Fruit fly (Drosophila melanogaster) whole organism, larva: ENCODE measurements around the gene CG14273.

ENCODE experiments used
- noc ChIP-seq: fragments of 200-800 bp; sonication (Bioruptor generic); optimal IDR thresholded peaks from 3 replicates; lab custom pipeline; 2019; ENCODE audit warnings: missing biosample characterization, mild to moderate bottlenecking, missing genetic modification characterization, moderate library complexity

Gene CG14273

DNA sequence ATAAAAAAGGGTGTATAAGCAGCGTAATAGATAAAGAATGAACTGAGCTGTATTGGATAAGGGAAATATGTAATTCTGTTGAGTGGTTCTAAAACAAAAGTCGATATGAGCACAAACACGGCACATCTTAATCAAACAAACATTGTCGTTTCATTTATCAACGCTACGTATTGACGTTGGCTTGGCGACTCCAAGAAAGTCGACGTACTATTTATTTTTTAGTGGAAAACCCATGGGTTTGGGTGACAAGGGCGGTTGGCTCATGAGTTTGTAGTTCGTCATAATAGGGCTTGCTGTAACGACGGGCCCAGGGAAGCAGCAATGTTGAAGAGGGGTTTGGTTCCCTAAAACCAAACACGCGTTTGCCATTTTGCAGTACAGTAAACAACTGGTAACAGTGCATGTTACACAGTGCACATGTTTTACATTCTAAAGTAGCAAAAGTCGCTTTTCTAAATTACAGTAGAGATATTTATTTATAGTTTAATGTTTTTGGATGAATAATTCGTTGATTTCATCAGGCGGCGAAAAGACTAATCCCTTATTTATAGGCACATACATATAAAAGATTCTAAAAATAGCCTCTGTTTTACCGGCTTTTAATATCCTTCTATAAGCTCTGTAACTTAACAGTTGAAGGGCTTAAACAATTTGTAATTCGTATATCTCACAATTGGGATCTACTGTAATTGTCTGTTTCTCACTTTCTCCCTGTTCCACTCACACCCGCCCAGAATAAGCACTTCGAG, 18.9 kb downstream of the CG14273 start:
- no peak for TF ChIP-seq noc (tag; lab: Kevin White, UChicago)

DNA sequence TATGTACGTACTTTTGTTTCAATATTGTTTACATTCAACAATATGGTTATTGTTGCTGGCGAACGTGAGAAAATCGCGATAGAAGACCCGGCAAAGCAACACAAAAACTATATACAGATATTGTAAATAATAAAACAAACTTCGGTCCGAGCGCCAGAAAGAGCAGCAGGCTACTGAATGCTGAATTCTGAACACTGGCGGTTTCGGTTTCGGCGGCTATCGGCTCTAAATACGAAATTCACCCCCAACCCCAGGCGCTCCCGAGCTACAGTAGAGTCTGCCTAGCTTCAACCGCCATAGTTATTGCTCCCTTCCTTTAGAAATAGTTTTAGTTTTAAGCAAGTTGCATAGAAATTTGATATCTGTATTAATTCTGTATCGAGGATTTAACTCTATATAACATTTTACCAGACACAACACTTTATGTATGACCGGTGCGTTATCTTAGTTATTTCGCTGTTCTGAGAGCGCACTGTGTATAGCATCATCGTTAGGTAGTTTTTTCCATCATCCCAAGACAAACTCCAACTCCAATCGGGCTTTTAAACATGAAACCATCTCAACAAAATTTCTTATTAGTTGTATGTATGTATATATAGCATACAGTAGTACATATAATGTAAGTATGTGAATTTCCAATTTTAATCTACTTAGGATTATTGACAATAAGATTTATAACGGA, 19.9 kb downstream of the CG14273 start, which contains the start of gene CG7627:
CG7627 (minus strand) TSS at position 197 of the 682 bp plus-strand sequence.
- peak; percentile 88 for TF ChIP-seq noc (tag; lab: Kevin White, UChicago)

DNA sequence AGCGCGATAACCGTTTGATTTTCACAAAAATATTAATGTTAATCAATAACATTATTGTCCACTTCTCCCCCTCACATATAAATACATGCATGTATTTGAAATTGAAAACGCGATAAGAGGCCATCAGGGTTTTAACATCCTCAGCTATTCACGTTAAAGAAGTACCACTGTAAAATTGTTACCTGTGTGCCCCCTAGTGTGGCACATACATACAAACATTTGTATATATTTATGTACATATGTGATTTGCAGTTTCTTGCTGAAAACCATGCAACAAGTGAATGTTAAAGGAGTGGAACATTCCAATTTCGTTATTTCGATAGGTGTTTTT, 20.4 kb downstream of the CG14273 start:
- no peak for TF ChIP-seq noc (tag; lab: Kevin White, UChicago)

DNA sequence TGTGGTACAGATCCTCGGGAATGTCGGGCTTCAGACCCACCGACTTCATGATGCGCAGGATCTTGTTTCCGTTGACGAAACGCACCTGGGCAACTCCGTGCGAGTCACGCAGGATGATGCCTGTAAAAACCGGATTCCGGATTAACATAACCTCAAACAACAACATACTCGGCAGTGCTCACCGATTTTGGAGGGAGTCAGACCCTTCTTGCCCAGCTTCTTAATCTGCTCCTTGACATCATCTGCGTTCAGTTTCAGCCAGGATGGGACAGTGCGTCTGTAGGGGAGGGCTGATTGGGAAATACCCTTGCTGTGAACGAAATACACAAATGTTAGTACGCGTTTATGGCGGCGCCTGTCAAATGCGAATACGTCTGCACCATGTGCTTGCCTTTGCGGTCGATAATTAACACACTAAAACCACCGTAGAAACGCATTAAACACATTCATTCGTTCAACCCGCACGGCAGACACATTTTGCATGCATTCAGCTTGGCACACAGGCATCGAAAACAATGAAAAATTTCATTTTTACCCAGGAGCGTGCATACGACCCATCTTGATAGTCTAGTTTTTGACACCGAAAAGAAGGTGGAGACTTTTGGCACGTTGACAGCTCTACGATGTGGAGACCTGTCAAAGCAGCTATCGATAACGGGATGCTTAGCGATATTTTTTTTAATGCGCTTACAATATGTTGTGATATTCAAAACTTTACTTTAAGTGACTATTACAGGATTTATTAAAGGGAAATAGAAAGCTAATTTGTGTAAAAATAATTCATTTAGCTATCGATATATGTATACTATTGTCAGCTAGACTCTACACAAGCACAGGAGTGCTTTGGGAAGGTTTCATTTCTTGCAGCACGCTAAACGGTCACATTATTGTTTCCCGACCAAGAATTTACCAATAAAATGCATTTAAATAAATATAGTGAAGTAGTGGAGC, 21.8 kb downstream of the CG14273 start, which contains the start of the genes RpS13 and CSN8:
RpS13 (minus strand) TSS at position 657 of the 951 bp plus-strand sequence.
CSN8 (plus strand) TSS at position 850 of the 951 bp plus-strand sequence.
- peak; percentile 31 for TF ChIP-seq noc (tag; lab: Kevin White, UChicago)

DNA sequence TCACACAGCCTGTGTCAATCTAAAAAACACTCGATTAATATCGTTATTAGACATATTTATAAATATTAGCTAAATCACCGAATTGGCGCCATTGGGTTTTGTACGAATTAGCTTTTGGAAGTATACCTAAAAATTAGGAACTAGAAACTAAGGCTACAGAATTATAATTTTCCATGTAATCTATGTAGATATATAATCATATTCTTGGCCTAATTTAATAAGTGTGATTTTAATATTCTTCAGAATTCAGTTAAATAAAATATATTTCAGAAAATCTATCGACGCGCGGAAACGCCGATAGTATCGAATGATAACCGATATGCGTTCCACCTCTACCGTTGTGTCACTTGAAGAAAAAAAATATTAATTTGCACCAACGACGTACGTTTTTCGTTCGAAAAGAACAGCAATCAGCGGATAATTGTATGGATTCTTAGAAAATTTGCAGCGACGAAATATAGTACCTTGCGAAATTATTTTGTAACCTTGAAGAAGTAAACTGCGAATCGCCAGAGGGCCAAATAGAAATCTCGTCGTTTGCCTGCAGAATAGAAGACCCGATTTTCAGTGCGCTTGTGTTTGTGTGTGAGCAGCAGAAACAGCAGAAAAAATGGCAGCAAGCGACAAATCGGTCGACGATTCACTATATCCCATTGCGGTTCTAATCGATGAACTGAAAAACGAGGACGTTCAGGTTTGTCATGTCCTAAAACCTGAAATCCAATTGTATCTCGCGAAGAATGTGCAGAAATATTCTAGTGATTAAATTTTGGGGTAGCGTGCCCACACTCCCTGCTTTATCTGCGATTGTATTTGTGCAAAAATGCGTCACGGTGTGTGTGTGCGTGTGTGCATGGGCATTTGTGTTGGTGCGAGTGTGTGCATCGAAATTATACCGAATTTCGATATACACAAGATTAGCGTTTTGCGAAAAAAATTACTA, 23.5 kb downstream of the CG14273 start, which contains the start of gene Pp2A-29B:
Pp2A-29B (plus strand) TSS at position 338 of the 943 bp plus-strand sequence.
- no peak for TF ChIP-seq noc (tag; lab: Kevin White, UChicago)

DNA sequence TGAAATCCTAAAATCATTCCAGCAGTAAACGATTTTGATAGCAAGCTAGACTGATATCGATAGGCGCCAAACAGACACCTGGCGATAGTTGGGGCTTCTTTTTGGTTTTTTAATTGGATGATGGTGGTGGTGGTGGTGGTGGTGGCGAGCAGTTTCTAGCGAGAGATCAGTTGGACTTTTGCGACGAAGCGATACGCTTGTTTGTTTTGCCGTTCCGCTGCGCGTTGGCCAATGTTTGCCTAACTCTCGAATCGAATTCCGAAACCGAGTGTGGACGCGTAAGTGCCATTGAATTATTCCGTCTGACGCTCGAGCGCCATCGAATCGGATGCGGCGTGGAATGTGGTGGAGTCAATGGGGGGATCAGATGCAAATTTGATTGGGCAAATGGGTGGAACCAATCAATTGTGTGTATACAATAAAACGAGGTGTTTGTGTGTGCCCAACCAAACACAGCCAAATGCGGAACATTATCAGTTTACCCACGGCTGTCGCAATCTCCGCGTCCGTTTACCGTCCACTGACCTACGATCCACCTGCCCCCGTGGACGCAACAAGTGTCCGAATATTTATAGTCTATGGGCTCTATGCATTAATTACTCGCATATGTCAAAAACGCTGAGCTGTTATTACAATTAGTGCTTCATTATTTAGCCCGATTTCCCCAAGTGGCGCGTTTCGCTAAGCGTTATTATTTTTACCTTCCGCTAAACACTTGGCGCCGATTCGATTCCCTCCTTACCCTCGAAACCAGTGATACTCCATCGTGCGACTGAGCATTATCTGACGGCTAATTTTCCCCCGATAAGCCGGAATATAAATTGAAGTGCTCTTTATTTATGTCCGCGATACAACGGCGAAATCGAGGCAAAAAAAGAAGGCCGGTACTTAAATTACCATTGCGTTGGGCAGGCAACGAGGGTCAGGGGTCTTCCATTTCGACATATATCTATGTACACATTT, 28.1 kb downstream of the CG14273 start, which contains the start of gene CG17292:
CG17292 (plus strand) TSS at position 91 of the 963 bp plus-strand sequence.
- peak; percentile 70 for TF ChIP-seq noc (tag; lab: Kevin White, UChicago)

DNA sequence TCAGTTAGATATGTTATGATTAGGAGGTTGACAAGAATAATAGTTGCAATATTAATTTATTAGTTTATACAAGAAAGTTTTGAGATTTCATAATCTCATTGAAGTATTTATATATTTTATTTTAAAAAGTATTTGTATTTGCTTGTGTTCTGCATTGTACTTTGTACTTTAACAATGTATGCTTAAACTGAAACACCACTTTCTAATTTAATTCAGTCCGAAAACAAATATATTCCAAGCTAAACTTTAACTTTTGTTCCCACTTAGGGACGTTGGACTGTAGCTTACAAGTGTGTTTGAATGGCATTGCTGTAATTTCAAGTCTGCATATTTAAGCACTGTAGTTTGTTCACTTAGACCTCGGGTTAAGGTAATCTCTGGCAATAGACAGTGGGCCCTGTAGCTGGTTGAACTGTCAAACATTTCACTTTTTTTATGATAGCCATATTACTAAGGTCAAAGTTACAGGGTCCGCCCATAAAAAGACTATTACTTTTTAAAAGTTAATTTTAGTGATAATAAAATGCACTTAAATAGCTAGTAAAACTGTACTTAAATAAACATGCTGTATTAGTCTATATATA, 29.0 kb downstream of the CG14273 start:
- TF ChIP-seq noc (tag; lab: Kevin White, UChicago): no peak

DNA sequence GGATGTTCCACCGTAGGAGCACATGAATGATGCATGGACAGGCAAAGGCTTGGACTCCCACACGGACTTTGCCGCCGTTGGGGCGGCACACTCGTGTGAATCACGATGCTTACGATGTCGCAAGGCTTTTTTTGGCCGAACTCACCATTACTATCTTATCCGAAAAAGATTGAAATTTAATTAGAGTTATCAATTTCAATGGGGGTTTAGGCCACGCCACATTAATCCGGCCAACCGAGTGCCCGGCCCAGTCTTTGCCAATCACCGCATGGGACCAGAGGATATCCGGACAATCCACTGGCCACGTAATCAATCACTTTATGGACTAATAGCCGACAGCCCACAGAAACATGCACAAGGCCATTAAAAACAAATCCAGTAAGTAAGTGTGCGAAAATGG, 29.8 kb downstream of the CG14273 start:
- no peak for TF ChIP-seq noc (tag; lab: Kevin White, UChicago)

DNA sequence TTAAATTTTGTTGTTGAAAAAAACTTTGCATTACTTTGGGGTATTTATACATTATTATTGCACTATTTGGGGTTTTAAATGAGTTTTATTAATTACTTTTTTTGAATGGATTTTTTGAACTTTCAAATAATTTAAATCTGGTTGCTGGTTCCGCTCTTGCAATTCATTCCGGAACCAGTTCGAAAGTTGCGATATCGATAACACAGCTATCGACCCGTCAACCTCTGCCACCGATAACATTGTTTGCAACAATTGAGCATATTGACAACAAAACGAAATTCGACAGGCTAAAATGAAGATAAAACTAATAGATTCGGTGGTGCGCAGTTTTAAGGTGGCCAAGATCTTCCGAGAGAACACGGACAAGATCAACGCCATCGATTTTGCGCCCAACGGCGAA, 31.7 kb downstream of the CG14273 start, which contains the start of gene Wdr82:
Wdr82 (plus strand) TSS at position 227 of the 400 bp plus-strand sequence.
- TF ChIP-seq noc (tag; lab: Kevin White, UChicago): no peak

DNA sequence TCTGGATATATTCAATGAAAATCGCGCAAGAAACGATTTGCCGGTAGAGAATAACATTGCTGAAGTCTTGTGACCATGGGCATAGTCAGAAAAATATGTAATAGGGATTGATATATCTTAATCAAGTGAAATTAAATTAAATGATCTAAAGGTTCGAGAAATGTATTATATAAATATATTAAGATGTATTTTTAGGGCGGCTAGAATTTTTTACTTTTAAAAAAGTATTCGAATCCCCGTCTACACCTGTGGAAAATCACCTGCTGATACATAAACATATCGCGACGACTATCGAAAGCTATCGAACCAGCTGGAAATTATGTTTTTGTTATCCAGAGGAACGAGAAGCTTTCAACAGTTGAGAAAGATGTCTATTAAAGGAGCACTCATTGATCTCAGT, 34.2 kb downstream of the CG14273 start, which contains the start of the genes CG13390 and CG17294:
CG13390 (minus strand) TSS at position 81 of the 400 bp plus-strand sequence.
CG17294 (plus strand) TSS at position 319 of the 400 bp plus-strand sequence.
- TF ChIP-seq noc (tag; lab: Kevin White, UChicago): peak; percentile 99

DNA sequence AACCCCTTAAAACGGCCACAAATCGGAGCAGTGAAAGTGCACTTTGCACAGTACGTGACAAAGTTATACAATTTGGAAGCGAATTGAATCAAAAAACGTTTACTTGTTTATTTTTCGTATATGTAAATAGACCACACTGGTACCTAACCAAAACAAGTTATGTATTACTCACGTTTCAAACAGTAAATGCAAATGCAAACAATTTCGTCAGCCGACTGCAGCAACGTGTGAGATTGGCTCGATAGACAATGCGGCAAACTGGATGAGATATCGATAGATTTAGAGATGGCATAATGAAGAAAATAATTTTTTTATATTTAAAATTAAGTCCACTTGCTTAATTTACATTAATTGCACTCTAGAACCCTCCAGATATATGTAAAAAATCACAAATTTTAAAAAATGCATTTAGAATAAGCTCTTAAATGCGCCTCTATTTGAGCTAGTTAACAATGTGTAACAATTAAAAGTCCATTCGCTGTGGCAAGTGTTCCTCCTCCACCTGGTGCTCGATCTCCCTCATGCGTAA, 39.1 kb downstream of the CG14273 start, which contains the start of gene AlaRS:
AlaRS (minus strand) TSS at position 257 of the 529 bp plus-strand sequence.
- TF ChIP-seq noc (tag; lab: Kevin White, UChicago): peak; percentile 70

DNA sequence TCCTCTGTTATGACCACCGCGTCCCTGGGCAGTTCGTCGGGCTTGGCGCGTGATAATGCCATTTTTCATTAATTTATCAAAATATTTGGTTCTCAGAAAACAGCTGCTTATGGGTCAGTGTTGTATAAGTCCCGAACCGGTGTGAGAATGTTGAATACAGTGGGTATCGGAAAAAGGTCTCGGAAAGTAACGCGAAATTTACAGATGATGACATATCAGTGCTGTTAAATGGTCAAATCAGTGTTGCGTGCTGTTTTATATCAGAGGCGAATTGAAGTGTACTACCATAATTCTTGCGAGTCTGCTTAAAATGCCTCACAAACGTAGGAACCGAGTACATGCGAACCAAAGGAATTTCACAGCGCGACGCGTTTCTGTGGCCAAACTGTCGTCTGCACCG, 40.2 kb downstream of the CG14273 start, which contains the start of the genes CG13392 and Rcd4:
CG13392 (minus strand) TSS at position 162 of the 400 bp plus-strand sequence.
Rcd4 (plus strand) TSS at position 216 of the 400 bp plus-strand sequence.
- peak; percentile 69 for TF ChIP-seq noc (tag; lab: Kevin White, UChicago)
